Worm (Caenorhabditis elegans): ENCODE measurements around the gene F52B11.2.

- TF ChIP-seq pha-2 (tag; optimal IDR thresholded peaks at IDR 0.05) (no peak), fkh-10 (GFP tag; optimal IDR thresholded peaks at IDR 0.05) (no peak), nhr-11 (tag; optimal IDR thresholded peaks at IDR 0.05) (no peak), lin-11 (tag; optimal IDR thresholded peaks at IDR 0.05) (no peak), ceh-6 (GFP tag; optimal IDR thresholded peaks at IDR 0.05) (no peak), ceh-22 (tag; optimal IDR thresholded peaks at IDR 0.05) (no peak), ama-1 (optimal IDR thresholded peaks at IDR 0.05) (no peak), pha-4 (tag; optimal IDR thresholded peaks at IDR 0.05) (no peak), dve-1 (tag; optimal IDR thresholded peaks at IDR 0.05) (no peak), eyg-1 (tag; optimal IDR thresholded peaks at IDR 0.05) (no peak)
Measured at ce11 chrIV:14129091-14129490, 45.7 kb downstream of the F52B11.2 start, which contains the start of gene srz-42.

Data from whole organism, late embryonic.